Fruit fly (Drosophila melanogaster) whole organism, embryonic: Measurements from ENCODE around the gene Gr97a.

ENCODE experiments used
- Awh ChIP-seq: fragments of 200-800 bp; sonication (Bioruptor generic); IDR thresholded peaks from 2 replicates; pipeline ENCODE4, ENCODE4 v1.3.6; 2022; ENCODE audit warnings: missing biosample characterization, missing genetic modification characterization
- B-H1 ChIP-seq: fragments of 200-800 bp; sonication (Bioruptor generic); IDR thresholded peaks from 3 replicates; pipeline ENCODE4 v1.3.6; 2022; ENCODE audit warnings: missing biosample characterization, missing genetic modification characterization
- BtbVII ChIP-seq: fragments of 200-800 bp; sonication (Bioruptor generic); optimal IDR thresholded peaks from 3 replicates; lab custom pipeline; 2017; ENCODE audit warnings: missing biosample characterization, mild to moderate bottlenecking, missing genetic modification characterization
- CG10321 ChIP-seq: fragments of 200-800 bp; sonication (Bioruptor generic); IDR thresholded peaks from 2 replicates; pipeline ENCODE4 v1.3.6; 2022; ENCODE audit warnings: missing biosample characterization, missing genetic modification characterization
- CG10366 ChIP-seq: fragments of 200-800 bp; sonication (Bioruptor generic); IDR thresholded peaks from 2 replicates; pipeline ENCODE4 v1.3.6; 2022; ENCODE audit warnings: missing biosample characterization, missing genetic modification characterization
- CG10543 ChIP-seq: fragments of 200-800 bp; sonication (Bioruptor generic); optimal IDR thresholded peaks from 3 replicates; lab custom pipeline; 2017; ENCODE audit warnings: missing biosample characterization, mild to moderate bottlenecking, missing genetic modification characterization, moderate library complexity
- CG10979 ChIP-seq: fragments of 200-800 bp; sonication (Bioruptor generic); optimal IDR thresholded peaks from 2 replicates; lab custom pipeline; 2018; ENCODE audit warnings: missing biosample characterization, mild to moderate bottlenecking, missing genetic modification characterization, moderate library complexity
- CG12071 ChIP-seq: fragments of 200-800 bp; sonication (Bioruptor generic); optimal IDR thresholded peaks from 3 replicates; lab custom pipeline; 2018; ENCODE audit warnings: missing biosample characterization, mild to moderate bottlenecking, missing genetic modification characterization
- CG12236 ChIP-seq: fragments of 200-800 bp; sonication (Bioruptor generic); optimal IDR thresholded peaks from 2 replicates; lab custom pipeline; 2016; ENCODE audit warnings: missing biosample characterization, missing genetic modification characterization
- CG12769 ChIP-seq: fragments of 200-800 bp; sonication (Bioruptor generic); optimal IDR thresholded peaks from 2 replicates; lab custom pipeline; 2019; ENCODE audit warnings: missing biosample characterization, mild to moderate bottlenecking, missing genetic modification characterization, moderate library complexity
- CG13287 ChIP-seq: fragments of 200-800 bp; sonication (Bioruptor generic); IDR thresholded peaks from 2 replicates; pipeline ENCODE4 v1.3.6; 2022; ENCODE audit warnings: missing biosample characterization, missing genetic modification characterization; ENCODE audit not compliant: partially characterized antibody
- CG13424 ChIP-seq: fragments of 200-800 bp; sonication (Bioruptor generic); optimal IDR thresholded peaks from 2 replicates; lab custom pipeline; 2019; ENCODE audit warnings: missing biosample characterization, mild to moderate bottlenecking, missing genetic modification characterization, moderate library complexity
- CG13775 ChIP-seq: fragments of 200-800 bp; sonication (Bioruptor generic); optimal IDR thresholded peaks from 3 replicates; lab custom pipeline; 2017; ENCODE audit warnings: missing biosample characterization, mild to moderate bottlenecking, missing genetic modification characterization
- CG17612 ChIP-seq: fragments of 200-800 bp; sonication (Bioruptor generic); IDR thresholded peaks from 2 replicates; pipeline ENCODE4 v1.3.6; 2022; ENCODE audit warnings: missing biosample characterization, missing genetic modification characterization
- CG3281 ChIP-seq: fragments of 200-800 bp; sonication (Bioruptor generic); optimal IDR thresholded peaks from 3 replicates; lab custom pipeline; 2017; ENCODE audit warnings: missing biosample characterization, mild to moderate bottlenecking, missing genetic modification characterization
- CG5180 ChIP-seq: fragments of 200-800 bp; sonication (Bioruptor generic); optimal IDR thresholded peaks from 3 replicates; lab custom pipeline; 2017; ENCODE audit warnings: missing biosample characterization, missing genetic modification characterization, mild to moderate bottlenecking, moderate library complexity, missing genetic modification reagents
- CG8290 ChIP-seq, 3 experiments: fragments of 200-800 bp; sonication (Bioruptor generic); optimal IDR thresholded peaks; 2 replicates each; lab custom pipeline; 2016 to 2019; ENCODE audit warnings: missing biosample characterization in 3 of 3, missing genetic modification characterization in 3 of 3, mild to moderate bottlenecking in 2 of 3, moderate library complexity in 1 of 3
- Eip74EF ChIP-seq, 2 experiments: fragments of 200-800 bp in 1 of 2; fragments of >200 bp in 1 of 2; sonication (Bioruptor generic) in 1 of 2; optimal IDR thresholded peaks; 2 replicates each; lab custom pipeline; 2017 to 2019; ENCODE audit warnings: missing biosample characterization in 2 of 2, missing genetic modification characterization in 2 of 2, mild to moderate bottlenecking in 1 of 2, moderate library complexity in 1 of 2
- Fer1 ChIP-seq: fragments of 200-800 bp; sonication (Bioruptor generic); optimal IDR thresholded peaks from 2 replicates; lab custom pipeline; 2017; ENCODE audit warnings: missing biosample characterization, mild to moderate bottlenecking, missing genetic modification characterization
- HmgZ ChIP-seq: fragments of 200-800 bp; sonication (Bioruptor generic); optimal IDR thresholded peaks from 2 replicates; lab custom pipeline; 2018; ENCODE audit warnings: missing biosample characterization, mild to moderate bottlenecking, missing genetic modification characterization
- Med ChIP-seq: fragments of 200-800 bp; sonication (Bioruptor generic); peaks from one replicate; lab custom pipeline; 2016; ENCODE audit warnings: missing biosample characterization, missing genetic modification characterization, mild to moderate bottlenecking, inconsistent platforms, moderate library complexity
- PHDP ChIP-seq: fragments of 200-800 bp; sonication (Bioruptor generic); optimal IDR thresholded peaks from 3 replicates; lab custom pipeline; 2018; ENCODE audit warnings: missing biosample characterization, mild to moderate bottlenecking, missing genetic modification characterization, moderate library complexity
- Rfx ChIP-seq: fragments of 200-800 bp; sonication (Bioruptor generic); IDR thresholded peaks from 2 replicates; pipeline ENCODE4 v1.3.6; 2022; ENCODE audit warnings: missing biosample characterization, missing genetic modification characterization
- Side ChIP-seq: fragments of 200-800 bp; sonication (Bioruptor generic); optimal IDR thresholded peaks from 2 replicates; lab custom pipeline; 2016; ENCODE audit warnings: missing biosample characterization, missing genetic modification characterization
- Sry-β ChIP-seq: fragments of 200-800 bp; sonication (Bioruptor generic); optimal IDR thresholded peaks from 2 replicates; lab custom pipeline; 2018; ENCODE audit warnings: missing biosample characterization, mild to moderate bottlenecking, missing genetic modification characterization, moderate library complexity
- cg ChIP-seq: fragments of 200-800 bp; sonication (Bioruptor generic); optimal IDR thresholded peaks from 3 replicates; lab custom pipeline; 2019; ENCODE audit warnings: missing biosample characterization, mild to moderate bottlenecking, missing genetic modification characterization, moderate library complexity
- cwo ChIP-seq: fragments of 200-800 bp; sonication (Bioruptor generic); optimal IDR thresholded peaks from 3 replicates; lab custom pipeline; 2017; ENCODE audit warnings: missing biosample characterization, missing genetic modification characterization, mild to moderate bottlenecking, moderate library complexity, missing genetic modification reagents
- dimm ChIP-seq: fragments of 200-800 bp; sonication (Bioruptor generic); IDR thresholded peaks from 2 replicates; pipeline ENCODE4 v1.3.6; 2022; ENCODE audit warnings: missing biosample characterization, missing genetic modification characterization
- fu2 ChIP-seq: fragments of 200-800 bp; sonication (Bioruptor generic); optimal IDR thresholded peaks from 2 replicates; lab custom pipeline; 2016; ENCODE audit warnings: missing biosample characterization, missing genetic modification characterization
- gem ChIP-seq: fragments of 200-800 bp; sonication (Bioruptor generic); optimal IDR thresholded peaks from 2 replicates; lab custom pipeline; 2019; ENCODE audit warnings: missing biosample characterization, mild to moderate bottlenecking, missing genetic modification characterization, moderate library complexity
- grau ChIP-seq: fragments of 200-800 bp; optimal IDR thresholded peaks from 3 replicates; lab custom pipeline; 2019; ENCODE audit warnings: missing biosample characterization, mild to moderate bottlenecking, missing genetic modification characterization, moderate library complexity
- grn ChIP-seq: fragments of 200-800 bp; sonication (Bioruptor generic); optimal IDR thresholded peaks from 3 replicates; lab custom pipeline; 2017; ENCODE audit warnings: missing biosample characterization, missing genetic modification characterization
- gt ChIP-seq: fragments of 200-800 bp; sonication (Bioruptor generic); IDR thresholded peaks from 2 replicates; pipeline ENCODE4 v1.3.6; 2022; ENCODE audit warnings: missing biosample characterization, missing genetic modification characterization
- her ChIP-seq: fragments of 200-800 bp; sonication (Bioruptor generic); optimal IDR thresholded peaks from 2 replicates; lab custom pipeline; 2016; ENCODE audit warnings: missing biosample characterization, missing genetic modification characterization
- hkb ChIP-seq, 2 experiments: fragments of 200-800 bp in 1 of 2; fragments of >200 bp in 1 of 2; sonication (Bioruptor generic) in 1 of 2; IDR thresholded peaks in 1 of 2; optimal IDR thresholded peaks in 1 of 2; 2 replicates each; pipeline versions ENCODE4 v1.3.6 to Lab custom; 2017 to 2022; ENCODE audit warnings: missing biosample characterization in 1 of 2, missing genetic modification characterization in 1 of 2
- ken ChIP-seq: fragments of 200-800 bp; sonication (Bioruptor generic); IDR thresholded peaks from 3 replicates; pipeline ENCODE4 v1.3.6; 2022; ENCODE audit warnings: missing biosample characterization, missing genetic modification characterization
- lab ChIP-seq: fragments of 200-800 bp; sonication (Bioruptor generic); optimal IDR thresholded peaks from 3 replicates; lab custom pipeline; 2017; ENCODE audit warnings: missing biosample characterization, missing genetic modification characterization, mild to moderate bottlenecking, moderate library complexity, missing genetic modification reagents
- lbe ChIP-seq: fragments of 200-800 bp; sonication (Bioruptor generic); optimal IDR thresholded peaks from 2 replicates; lab custom pipeline; 2016; ENCODE audit warnings: missing biosample characterization, mild to moderate bottlenecking, missing genetic modification characterization
- lilli ChIP-seq: fragments of 200-800 bp; sonication (Bioruptor generic); optimal IDR thresholded peaks from 3 replicates; lab custom pipeline; 2016; ENCODE audit warnings: missing biosample characterization, missing genetic modification characterization
- luna ChIP-seq: fragments of 200-800 bp; sonication (Bioruptor generic); optimal IDR thresholded peaks from 2 replicates; lab custom pipeline; 2016; ENCODE audit warnings: missing biosample characterization, missing genetic modification characterization
- mirr ChIP-seq: fragments of 200-800 bp; sonication (Bioruptor generic); optimal IDR thresholded peaks from 3 replicates; lab custom pipeline; 2018; ENCODE audit warnings: missing biosample characterization, mild to moderate bottlenecking, missing genetic modification characterization
- ro ChIP-seq: fragments of 200-800 bp; sonication (Bioruptor generic); IDR thresholded peaks from 2 replicates; pipeline ENCODE4 v1.3.6; 2022; ENCODE audit warnings: missing biosample characterization, missing genetic modification characterization
- run ChIP-seq: fragments of 200-800 bp; sonication (Bioruptor generic); optimal IDR thresholded peaks from 3 replicates; lab custom pipeline; 2018; ENCODE audit warnings: missing biosample characterization, mild to moderate bottlenecking, missing genetic modification characterization
- schlank ChIP-seq: fragments of 200-800 bp; sonication (Bioruptor generic); optimal IDR thresholded peaks from 2 replicates; lab custom pipeline; 2018; ENCODE audit warnings: missing biosample characterization, mild to moderate bottlenecking, missing genetic modification characterization
- sd ChIP-seq: fragments of 200-800 bp; sonication (Bioruptor generic); optimal IDR thresholded peaks from 3 replicates; lab custom pipeline; 2018; ENCODE audit warnings: missing biosample characterization, mild to moderate bottlenecking, missing genetic modification characterization, moderate library complexity
- slbo ChIP-seq: fragments of 200-800 bp; sonication (Bioruptor generic); IDR thresholded peaks from 2 replicates; pipeline ENCODE4 v1.3.6; 2022; ENCODE audit warnings: missing biosample characterization, missing genetic modification characterization
- sob ChIP-seq: fragments of 200-800 bp; sonication (Bioruptor generic); IDR thresholded peaks from 2 replicates; pipeline ENCODE4 v1.3.6; 2022; ENCODE audit warnings: missing biosample characterization, missing genetic modification characterization
- tll ChIP-seq, 2 experiments: fragments of 200-800 bp in 1 of 2; fragments of >200 bp in 1 of 2; sonication (Bioruptor generic) in 1 of 2; optimal IDR thresholded peaks; 2 replicates each; lab custom pipeline; 2017 to 2019; ENCODE audit warnings: missing biosample characterization in 2 of 2, missing genetic modification characterization in 2 of 2, mild to moderate bottlenecking in 1 of 2, moderate library complexity in 1 of 2

Gr97a gene

DNA sequence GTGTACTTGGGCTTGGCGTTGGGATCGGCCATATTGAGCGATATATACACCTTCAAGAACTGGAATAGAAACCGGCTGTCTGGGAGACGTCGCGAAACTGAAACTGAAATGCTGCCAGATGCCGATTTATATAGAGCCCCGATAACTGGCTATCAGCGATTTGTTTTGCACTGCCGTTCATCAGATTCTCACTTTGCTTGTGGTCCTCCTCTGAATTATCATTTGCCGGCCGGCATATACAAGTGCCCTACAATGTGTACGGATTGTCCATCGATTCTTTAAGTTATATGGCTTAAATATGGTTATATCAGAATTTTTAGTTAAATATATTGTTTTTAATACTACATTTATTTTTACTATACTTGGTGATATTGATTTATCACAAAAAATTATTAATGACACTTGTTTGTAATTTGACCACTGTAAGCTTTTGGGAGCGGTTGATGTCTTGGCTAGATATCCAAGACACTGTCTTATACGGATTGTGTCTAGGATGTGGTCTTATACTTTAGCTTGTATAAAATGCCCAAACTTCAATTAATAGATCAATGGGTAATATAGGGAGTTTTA, 22.2 kb upstream of the Gr97a start, which contains the start of gene CG31075 (continued):
- TF ChIP-seq grn (GFP tag; lab: Kevin White, UChicago) (no peak), slbo (GFP tag; lab: Robert Waterston, UW) (peak; percentile 83), sd (no peak), CG8290 (GFP tag; optimal IDR thresholded peaks at IDR 0.05; lab: Kevin White, UChicago) (no peak), CG8290 (tag; optimal IDR thresholded peaks at IDR 0.05; lab: Kevin White, UChicago) (peak in 1 of 2 experiments; percentile 32), CG10979 (tag; lab: Kevin White, UChicago) (peak; percentile 15), CG10366 (GFP tag; lab: Robert Waterston, UW) (peak; percentile 44), gem (tag; lab: Kevin White, UChicago) (peak; percentile 77), HmgZ (tag; lab: Kevin White, UChicago) (peak; percentile 22), ro (GFP tag; lab: Robert Waterston, UW) (no peak), luna (GFP tag; lab: Kevin White, UChicago) (no peak), ken (GFP tag; lab: Robert Waterston, UW) (0 out of 3 replicates have a peak, but pooled peaks have one; percentile 41), her (GFP tag; lab: Kevin White, UChicago) (no peak), CG5180 (GFP tag; lab: Kevin White, UChicago) (no peak), grau (tag; lab: Kevin White, UChicago) (peak; percentile 56), CG13287 (GFP tag; lab: Robert Waterston, UW) (no peak; the same call in 1 of the 2 replicates), BtbVII (GFP tag; lab: Kevin White, UChicago) (peak; percentile 36), schlank (peak; percentile 48), tll (GFP tag; optimal IDR thresholded peaks at IDR 0.05; lab: Kevin White, UChicago) (no peak), Awh (GFP tag; lab: Robert Waterston, UW) (peak; percentile 50; the same call in 1 of the 2 replicates), CG13424 (tag; lab: Kevin White, UChicago) (peak; percentile 15), CG10321 (no peak), B-H1 (GFP tag; lab: Robert Waterston, UW) (peak; percentile 28; the same call in 1 of the 3 replicates), Eip74EF (GFP tag; optimal IDR thresholded peaks at IDR 0.05; lab: Kevin White, UChicago) (no peak), hkb (optimal IDR thresholded peaks at IDR 0.05; lab: Kevin White, UChicago) (no peak), hkb (GFP tag; IDR thresholded peaks at IDR 0.05; lab: Robert Waterston, UW) (peak; percentile 70), CG12236 (GFP tag; lab: Kevin White, UChicago) (no peak), CG13775 (GFP tag; lab: Kevin White, UChicago) (no peak), Rfx (GFP tag; lab: Robert Waterston, UW) (peak; percentile 83), lilli (peak; percentile 50)
- TF ChIP-seq, all 482 proteins: peak for 173

DNA sequence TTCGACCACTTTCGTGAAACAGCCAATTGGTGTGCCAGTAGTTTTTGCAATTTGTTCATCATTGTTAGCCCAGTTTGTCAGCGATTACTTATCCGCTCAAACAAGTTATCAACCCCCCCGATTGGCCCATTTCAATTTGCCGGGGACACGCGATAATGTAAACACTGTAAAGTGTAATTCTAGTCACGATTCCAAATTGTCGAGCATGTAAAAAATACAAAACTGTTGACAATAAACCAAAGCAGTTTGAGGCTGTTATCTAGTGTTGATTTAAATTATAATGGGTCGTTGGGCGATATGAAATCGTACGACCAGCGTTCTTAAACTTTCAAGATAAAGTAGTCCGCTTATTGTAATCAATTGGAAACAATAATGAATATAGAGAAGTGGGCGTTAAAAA, 21.2 kb upstream of the Gr97a start:
- TF ChIP-seq sob (GFP tag; lab: Robert Waterston, UW) (peak; percentile 45; the same call in 1 of the 2 replicates), CG8290 (GFP tag; optimal IDR thresholded peaks at IDR 0.05; lab: Kevin White, UChicago) (no peak), CG8290 (tag; optimal IDR thresholded peaks at IDR 0.05; lab: Kevin White, UChicago) (peak in 1 of 2 experiments; percentile 8), CG17612 (GFP tag; lab: Robert Waterston, UW) (no peak), PHDP (tag; lab: Kevin White, UChicago) (no peak), cg (GFP tag; lab: Kevin White, UChicago) (no peak), cwo (GFP tag; lab: Kevin White, UChicago) (peak; percentile 60), Sry-β (GFP tag; lab: Kevin White, UChicago) (no peak), lbe (GFP tag; lab: Kevin White, UChicago) (no peak), Med (GFP tag; lab: Kevin White, UChicago) (peak; percentile 51), Side (no peak), CG3281 (GFP tag; lab: Kevin White, UChicago) (peak; percentile 7), Fer1 (peak; percentile 17), CG12769 (tag; lab: Kevin White, UChicago) (peak; percentile 9), CG10543 (GFP tag; lab: Kevin White, UChicago) (peak; percentile 32), lab (peak; percentile 15), mirr (GFP tag; lab: Kevin White, UChicago) (peak; percentile 79), fu2 (GFP tag; lab: Kevin White, UChicago) (no peak), gt (no peak), dimm (GFP tag; lab: Robert Waterston, UW) (no peak), run (tag; lab: Kevin White, UChicago) (no peak), CG12071 (GFP tag; lab: Kevin White, UChicago) (peak; percentile 21)
